Worm (Caenorhabditis elegans): ENCODE data around the gene Y38F1A.8.

The Y38F1A.8 gene

ce11 chrII:12990191-12990590 is 10.5 kb downstream of the Y38F1A.8 start:
- TF ChIP-seq peb-1 (tag; optimal IDR thresholded peaks at IDR 0.05) (no peak), ceh-82 (tag; optimal IDR thresholded peaks at IDR 0.05) (no peak), unc-39 (tag; optimal IDR thresholded peaks at IDR 0.05) (no peak), nhr-12 (tag; optimal IDR thresholded peaks at IDR 0.05) (no peak), C34F6.9 (tag; optimal IDR thresholded peaks at IDR 0.05) (no peak), aly-2 (tag; optimal IDR thresholded peaks at IDR 0.05) (no peak), lin-39 (tag; optimal IDR thresholded peaks at IDR 0.05) (no peak), nhr-129 (tag; optimal IDR thresholded peaks at IDR 0.05) (no peak), nhr-23 (tag; optimal IDR thresholded peaks at IDR 0.05) (no peak), dmd-4 (tag; optimal IDR thresholded peaks at IDR 0.05) (no peak), sma-3 (GFP tag; optimal IDR thresholded peaks at IDR 0.05) (no peak), elt-1 (tag; optimal IDR thresholded peaks at IDR 0.05) (no peak), fos-1 (tag; optimal IDR thresholded peaks at IDR 0.05) (no peak), nhr-21 (tag; optimal IDR thresholded peaks at IDR 0.05) (no peak), skn-1 (tag; optimal IDR thresholded peaks at IDR 0.05) (no peak), egl-27 (tag; optimal IDR thresholded peaks at IDR 0.05) (no peak), mab-5 (tag; optimal IDR thresholded peaks at IDR 0.05) (no peak)

DNA sequence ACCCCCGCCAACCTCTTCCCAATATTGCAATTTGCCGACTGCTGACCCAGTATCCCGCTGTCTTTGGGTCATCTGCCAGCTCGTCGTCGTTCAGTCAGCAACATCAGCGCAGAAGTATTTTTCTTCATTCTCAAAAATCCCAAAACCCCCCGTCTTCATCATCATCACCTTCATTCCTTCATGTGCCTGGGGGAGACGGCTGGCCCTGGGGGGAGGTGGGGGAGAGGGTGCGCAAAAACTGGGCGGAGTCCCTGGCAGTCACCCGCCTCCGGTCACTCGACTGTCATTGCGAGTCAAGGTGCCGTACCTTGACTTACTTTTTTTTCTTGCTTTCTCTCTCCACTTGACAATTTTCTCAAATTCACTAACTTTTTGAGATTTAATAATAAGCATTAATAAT is 12.9 kb downstream of the Y38F1A.8 start:
- no peak for TF ChIP-seq snpc-4 (tag; optimal IDR thresholded peaks at IDR 0.05)
- no peak for TF ChIP-seq nhr-21 (tag; optimal IDR thresholded peaks at IDR 0.05)
- TF ChIP-seq ceh-82 (tag; optimal IDR thresholded peaks at IDR 0.05) = no peak
- TF ChIP-seq nhr-25 (tag; optimal IDR thresholded peaks at IDR 0.05) = no peak
- no peak for TF ChIP-seq nhr-129 (tag; optimal IDR thresholded peaks at IDR 0.05)
- TF ChIP-seq C34F6.9 (tag; optimal IDR thresholded peaks at IDR 0.05) = no peak
- no peak for TF ChIP-seq zag-1 (tag; optimal IDR thresholded peaks at IDR 0.05)
- TF ChIP-seq lin-11 (tag; optimal IDR thresholded peaks at IDR 0.05) = no peak
- no peak for TF ChIP-seq lin-13 (GFP tag; optimal IDR thresholded peaks at IDR 0.05)
- TF ChIP-seq unc-55 (GFP tag; optimal IDR thresholded peaks at IDR 0.05) = no peak
- TF ChIP-seq ztf-11 (tag; optimal IDR thresholded peaks at IDR 0.05) = no peak
- no peak for TF ChIP-seq ceh-16 (tag; optimal IDR thresholded peaks at IDR 0.05)

- TF ChIP-seq lsy-2 (tag; optimal IDR thresholded peaks at IDR 0.05) (no peak), snpc-4 (tag; optimal IDR thresholded peaks at IDR 0.05) (no peak), egl-27 (tag; optimal IDR thresholded peaks at IDR 0.05) (no peak), mab-5 (tag; optimal IDR thresholded peaks at IDR 0.05) (no peak), sem-4 (tag; optimal IDR thresholded peaks at IDR 0.05) (no peak), ztf-11 (tag; optimal IDR thresholded peaks at IDR 0.05) (no peak), ceh-16 (tag; optimal IDR thresholded peaks at IDR 0.05) (no peak), lin-11 (tag; optimal IDR thresholded peaks at IDR 0.05) (no peak), nhr-21 (tag; optimal IDR thresholded peaks at IDR 0.05) (no peak), fos-1 (tag; optimal IDR thresholded peaks at IDR 0.05) (no peak), ceh-82 (tag; optimal IDR thresholded peaks at IDR 0.05) (no peak), ztf-4 (tag; optimal IDR thresholded peaks at IDR 0.05) (no peak), mbf-1 (tag; optimal IDR thresholded peaks at IDR 0.05) (no peak), F13H6.1 (tag; optimal IDR thresholded peaks at IDR 0.05) (no peak), skn-1 (tag; optimal IDR thresholded peaks at IDR 0.05) (no peak), aly-2 (tag; optimal IDR thresholded peaks at IDR 0.05) (no peak), nhr-129 (tag; optimal IDR thresholded peaks at IDR 0.05) (no peak), nhr-6 (tag; optimal IDR thresholded peaks at IDR 0.05) (no peak), crh-2 (tag; optimal IDR thresholded peaks at IDR 0.05) (no peak)
Observed at ce11 chrII:12985813-12986212, 14.8 kb downstream of the Y38F1A.8 start.

DNA sequence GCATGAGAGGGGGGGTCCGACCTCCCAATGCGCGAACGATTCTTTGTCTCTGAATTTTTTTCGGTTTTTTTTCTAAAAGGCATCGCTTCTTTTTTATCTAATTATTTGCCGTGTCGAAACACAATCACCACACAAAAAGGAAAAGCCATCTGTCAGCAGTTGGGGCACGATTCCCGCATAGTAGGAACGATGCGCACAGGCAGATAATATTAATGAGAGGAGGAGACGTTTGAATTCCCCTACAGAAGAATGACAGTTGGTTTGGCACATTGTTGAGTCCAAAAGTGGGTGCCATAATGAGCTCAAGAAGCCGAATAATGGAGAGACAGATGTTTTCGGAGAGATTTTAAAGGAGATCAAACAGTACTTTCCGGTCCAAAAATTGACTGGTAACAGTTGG is 15.9 kb downstream of the Y38F1A.8 start:
- TF ChIP-seq ZK546.5 (tag; optimal IDR thresholded peaks at IDR 0.05) = no peak
- TF ChIP-seq mbf-1 (tag; optimal IDR thresholded peaks at IDR 0.05) = no peak
- TF ChIP-seq C34F6.9 (tag; optimal IDR thresholded peaks at IDR 0.05) = no peak
- no peak for TF ChIP-seq nhr-11 (tag; optimal IDR thresholded peaks at IDR 0.05)
- no peak for TF ChIP-seq nhr-23 (tag; optimal IDR thresholded peaks at IDR 0.05)
- TF ChIP-seq skn-1 (tag; optimal IDR thresholded peaks at IDR 0.05) = no peak
- TF ChIP-seq Y55F3AM.14 (GFP tag; optimal IDR thresholded peaks at IDR 0.05) = no peak
- TF ChIP-seq aly-2 (tag; optimal IDR thresholded peaks at IDR 0.05) = no peak
- TF ChIP-seq nhr-237 (tag; optimal IDR thresholded peaks at IDR 0.05) = no peak
- no peak for TF ChIP-seq ama-1 (optimal IDR thresholded peaks at IDR 0.05)
- TF ChIP-seq gmeb-1 (tag; optimal IDR thresholded peaks at IDR 0.05) = no peak
- TF ChIP-seq ztf-11 (tag; optimal IDR thresholded peaks at IDR 0.05) = no peak
- no peak for TF ChIP-seq R02D3.7 (tag; optimal IDR thresholded peaks at IDR 0.05)
- TF ChIP-seq egl-27 (tag; optimal IDR thresholded peaks at IDR 0.05) = no peak
- TF ChIP-seq mab-5 (tag; optimal IDR thresholded peaks at IDR 0.05) = no peak
- TF ChIP-seq snpc-4 (tag; optimal IDR thresholded peaks at IDR 0.05) = no peak
- TF ChIP-seq elt-1 (tag; optimal IDR thresholded peaks at IDR 0.05) = no peak
- TF ChIP-seq F13H6.1 (tag; optimal IDR thresholded peaks at IDR 0.05) = no peak

Data from whole organism, L2 larva.